Worm (Caenorhabditis elegans) whole organism, mixed stage, embryonic: ENCODE data around the gene glct-6.

Experiments
- ceh-39 ChIP-seq: fragments of 150-350 bp; optimal IDR thresholded peaks from 2 replicates; lab custom pipeline; 2014; ENCODE audit warnings: missing biosample characterization, missing genetic modification characterization
- ceh-43 ChIP-seq: fragments of 200-800 bp; sonication (Bioruptor generic); optimal IDR thresholded peaks from 2 replicates; lab custom pipeline; 2018; ENCODE audit warnings: mild to moderate bottlenecking, missing genetic modification characterization, moderate library complexity, missing compliant biosample characterization
- cnd-1 ChIP-seq: fragments of 200-800 bp; sonication (Bioruptor generic); optimal IDR thresholded peaks from 2 replicates; lab custom pipeline; 2018; ENCODE audit warnings: mild to moderate bottlenecking, missing genetic modification characterization, missing compliant biosample characterization
- flh-1 ChIP-seq: fragments of 200-800 bp; sonication (Bioruptor generic); optimal IDR thresholded peaks from 2 replicates; lab custom pipeline; 2018; ENCODE audit warnings: mild to moderate bottlenecking, missing genetic modification characterization, moderate library complexity, missing compliant biosample characterization
- lsy-2 ChIP-seq: fragments of 150-350 bp; optimal IDR thresholded peaks from 2 replicates; lab custom pipeline; 2014; ENCODE audit warnings: missing biosample characterization, missing genetic modification characterization
- nhr-12 ChIP-seq: fragments of 150-350 bp; optimal IDR thresholded peaks from 2 replicates; lab custom pipeline; 2014; ENCODE audit warnings: missing biosample characterization, missing genetic modification characterization
- nhr-237 ChIP-seq: fragments of 150-350 bp; optimal IDR thresholded peaks from 2 replicates; lab custom pipeline; 2014; ENCODE audit warnings: missing biosample characterization, missing genetic modification characterization
- nhr-76 ChIP-seq: sonication (generic microtip); optimal IDR thresholded peaks from 2 replicates; lab custom pipeline; 2017; ENCODE audit warnings: missing biosample characterization, missing genetic modification characterization
- unc-39 ChIP-seq: fragments of 150-350 bp; optimal IDR thresholded peaks from 2 replicates; lab custom pipeline; 2014; ENCODE audit warnings: missing biosample characterization, missing genetic modification characterization
- unc-62 ChIP-seq: fragments of 150-350 bp; optimal IDR thresholded peaks from 2 replicates; lab custom pipeline; 2014; ENCODE audit warnings: missing biosample characterization, missing genetic modification reagents, missing genetic modification characterization
- ztf-11 ChIP-seq: fragments of 150-350 bp; optimal IDR thresholded peaks from 2 replicates; lab custom pipeline; 2014; ENCODE audit warnings: missing biosample characterization, missing genetic modification characterization

DNA sequence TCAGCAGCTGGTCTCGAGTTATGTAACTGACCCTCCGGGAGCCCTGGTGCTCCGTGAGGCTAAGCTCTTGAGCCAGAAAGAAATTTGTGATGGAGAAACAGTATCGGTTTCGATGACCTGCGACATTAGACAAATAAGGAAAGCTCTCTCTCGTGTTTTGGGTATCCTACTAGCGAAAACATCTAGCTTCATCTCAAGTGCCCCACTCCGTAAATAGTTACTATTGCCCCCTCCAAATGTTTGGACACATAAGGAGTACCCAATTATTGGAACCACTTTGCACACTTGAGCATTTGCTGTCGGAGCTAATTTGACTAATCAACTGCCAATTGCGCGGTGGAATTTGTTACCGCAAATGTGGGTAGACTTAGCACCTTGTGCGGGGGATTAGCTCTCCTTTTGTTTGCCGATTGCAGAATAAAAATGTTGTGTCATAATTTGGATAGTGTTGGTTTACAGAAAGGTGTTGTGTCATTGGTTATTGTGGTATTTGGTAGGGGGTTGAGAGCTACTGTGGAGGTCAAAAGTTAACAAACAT is 19.9 kb upstream of the glct-6 start:
- TF ChIP-seq ceh-43: no peak
- TF ChIP-seq flh-1 (GFP tag; lab: Kevin White, UChicago): no peak
- no peak for TF ChIP-seq lsy-2 (tag; lab: Kevin White, UChicago)
- TF ChIP-seq nhr-76 (tag; lab: Kevin White, UChicago): no peak
- TF ChIP-seq nhr-12 (tag; lab: Kevin White, UChicago): no peak
- TF ChIP-seq unc-62 (GFP tag; lab: Kevin White, UChicago): no peak
- TF ChIP-seq nhr-237: no peak
- TF ChIP-seq unc-39 (tag; lab: Kevin White, UChicago): no peak
- no peak for TF ChIP-seq ceh-39 (tag; lab: Kevin White, UChicago)
- TF ChIP-seq ztf-11 (tag; lab: Kevin White, UChicago): peak; percentile 3
- TF ChIP-seq cnd-1 (tag; lab: Kevin White, UChicago): no peak
